Fruit fly (Drosophila melanogaster) whole organism, embryonic: ENCODE results near the gene Muc14A.

ENCODE experiments used
- Antp ChIP-seq: fragments of 200-800 bp; sonication (Bioruptor generic); optimal IDR thresholded peaks from 3 replicates; lab custom pipeline; 2016; ENCODE audit warnings: missing biosample characterization, missing genetic modification characterization
- CG14441 ChIP-seq: fragments of 200-800 bp; sonication (Bioruptor generic); IDR thresholded peaks from 2 replicates; pipeline ENCODE4 v1.3.6; 2022; ENCODE audit warnings: missing biosample characterization, missing genetic modification characterization
- CG18599 ChIP-seq: fragments of 200-800 bp; sonication (Bioruptor generic); optimal IDR thresholded peaks from 3 replicates; lab custom pipeline; 2017; ENCODE audit warnings: missing biosample characterization, missing genetic modification characterization, mild to moderate bottlenecking, moderate library complexity, missing genetic modification reagents
- Opbp ChIP-seq: fragments of 200-800 bp; sonication (Bioruptor generic); IDR thresholded peaks from 3 replicates; pipeline ENCODE4 v1.3.6; 2022; ENCODE audit warnings: missing biosample characterization, missing genetic modification characterization; ENCODE audit not compliant: partially characterized antibody

- TF ChIP-seq Opbp (GFP tag; lab: Robert Waterston, UW) (no peak), CG14441 (GFP tag; lab: Robert Waterston, UW) (no peak), CG18599 (GFP tag; lab: Kevin White, UChicago) (no peak), Antp (GFP tag; lab: Kevin White, UChicago) (no peak)
Measured at dm6 chrX:16005066-16005465, 3.8 kb upstream of the Muc14A start.
